Fruit fly (Drosophila melanogaster): ENCODE data around the gene GXIVsPLA2.

- TF ChIP-seq CG32264 (GFP tag; optimal IDR thresholded peaks at IDR 0.05) (no peak), OdsH (GFP tag; optimal IDR thresholded peaks at IDR 0.05) (no peak), Abd-B (GFP tag; optimal IDR thresholded peaks at IDR 0.05) (no peak), psq (GFP tag; optimal IDR thresholded peaks at IDR 0.05) (no peak), Dfd (GFP tag; optimal IDR thresholded peaks at IDR 0.05) (no peak), CG9705 (GFP tag; optimal IDR thresholded peaks at IDR 0.05) (no peak), pan (optimal IDR thresholded peaks at IDR 0.05) (no peak), usp (GFP tag; optimal IDR thresholded peaks at IDR 0.05) (no peak)
These were observed 2.6 kb upstream of the GXIVsPLA2 start for dm6 chr3L:15952287-15952686.
